Worm (Caenorhabditis elegans) whole organism, mixed stage, embryonic: Measurements from ENCODE around the gene ZK105.12.
A peak's percentile ranks its signal among the peaks of the same experiment; 100 is the strongest.

Experiments used
- M03D4.4 ChIP-seq: sonication (generic microtip); optimal IDR thresholded peaks from 2 replicates; lab custom pipeline; 2017; ENCODE audit warnings: mild to moderate bottlenecking, missing genetic modification characterization, missing compliant biosample characterization
- blmp-1 ChIP-seq: fragments of 150-350 bp; optimal IDR thresholded peaks from 2 replicates; lab custom pipeline; 2014; ENCODE audit warnings: missing biosample characterization, missing genetic modification characterization
- ceh-39 ChIP-seq: fragments of 150-350 bp; optimal IDR thresholded peaks from 2 replicates; lab custom pipeline; 2014; ENCODE audit warnings: missing biosample characterization, missing genetic modification characterization
- ceh-43 ChIP-seq: fragments of 200-800 bp; sonication (Bioruptor generic); optimal IDR thresholded peaks from 2 replicates; lab custom pipeline; 2018; ENCODE audit warnings: mild to moderate bottlenecking, missing genetic modification characterization, moderate library complexity, missing compliant biosample characterization
- ceh-83 ChIP-seq: fragments of 200-800 bp; sonication (Bioruptor generic); optimal IDR thresholded peaks from 2 replicates; lab custom pipeline; 2018; ENCODE audit warnings: mild to moderate bottlenecking, missing genetic modification characterization, missing compliant biosample characterization
- ces-1 ChIP-seq: fragments of 150-350 bp; optimal IDR thresholded peaks from 2 replicates; lab custom pipeline; 2014; ENCODE audit warnings: missing biosample characterization, missing genetic modification reagents, missing genetic modification characterization
- drap-1 ChIP-seq: fragments of 200-800 bp; sonication (Bioruptor generic); optimal IDR thresholded peaks from 3 replicates; lab custom pipeline; 2018; ENCODE audit warnings: mild to moderate bottlenecking, missing genetic modification characterization, missing compliant biosample characterization
- elt-1 ChIP-seq: sonication (generic microtip); optimal IDR thresholded peaks from 2 replicates; lab custom pipeline; 2017; ENCODE audit warnings: missing genetic modification characterization, mild to moderate bottlenecking, missing compliant biosample characterization, antibody characterized with exemption, moderate library complexity, borderline replicate concordance; ENCODE audit not compliant: insufficient read depth
- elt-3 ChIP-seq: fragments of 150-350 bp; optimal IDR thresholded peaks from 2 replicates; lab custom pipeline; 2014; ENCODE audit warnings: missing biosample characterization, missing genetic modification characterization
- flh-1 ChIP-seq: fragments of 200-800 bp; sonication (Bioruptor generic); optimal IDR thresholded peaks from 2 replicates; lab custom pipeline; 2018; ENCODE audit warnings: mild to moderate bottlenecking, missing genetic modification characterization, moderate library complexity, missing compliant biosample characterization
- ham-2 ChIP-seq: fragments of 200-800 bp; sonication (Bioruptor generic); optimal IDR thresholded peaks from 2 replicates; lab custom pipeline; 2018; ENCODE audit warnings: mild to moderate bottlenecking, missing genetic modification characterization, missing compliant biosample characterization
- hlh-1 ChIP-seq: fragments of 150-350 bp; optimal IDR thresholded peaks from 2 replicates; lab custom pipeline; 2014; ENCODE audit warnings: missing biosample characterization, missing genetic modification reagents, missing genetic modification characterization
- lin-13 ChIP-seq: fragments of 150-350 bp; optimal IDR thresholded peaks from 2 replicates; lab custom pipeline; 2014; ENCODE audit warnings: missing biosample characterization, missing genetic modification characterization
- lin-32 ChIP-seq: fragments of 200-800 bp; sonication (Bioruptor generic); optimal IDR thresholded peaks from 2 replicates; lab custom pipeline; 2018; ENCODE audit warnings: mild to moderate bottlenecking, missing genetic modification characterization, missing compliant biosample characterization
- lsy-2 ChIP-seq: fragments of 150-350 bp; optimal IDR thresholded peaks from 2 replicates; lab custom pipeline; 2014; ENCODE audit warnings: missing biosample characterization, missing genetic modification characterization
- mab-5 ChIP-seq: fragments of 150-350 bp; optimal IDR thresholded peaks from 2 replicates; lab custom pipeline; 2014; ENCODE audit warnings: missing biosample characterization, missing genetic modification characterization
- mep-1 ChIP-seq: fragments of 150-350 bp; optimal IDR thresholded peaks from 2 replicates; lab custom pipeline; 2017; ENCODE audit warnings: missing biosample characterization, missing genetic modification reagents, missing genetic modification characterization, inconsistent platforms
- mls-2 ChIP-seq: sonication (generic microtip); optimal IDR thresholded peaks from 2 replicates; lab custom pipeline; 2016; ENCODE audit warnings: mild to moderate bottlenecking, missing genetic modification characterization, moderate library complexity, missing compliant biosample characterization
- nhr-12 ChIP-seq: fragments of 150-350 bp; optimal IDR thresholded peaks from 2 replicates; lab custom pipeline; 2014; ENCODE audit warnings: missing biosample characterization, missing genetic modification characterization
- nhr-2 ChIP-seq: fragments of 150-350 bp; optimal IDR thresholded peaks from 2 replicates; lab custom pipeline; 2014; ENCODE audit warnings: missing biosample characterization, missing genetic modification characterization
- nhr-237 ChIP-seq: fragments of 150-350 bp; optimal IDR thresholded peaks from 2 replicates; lab custom pipeline; 2014; ENCODE audit warnings: missing biosample characterization, missing genetic modification characterization
- nhr-28 ChIP-seq: fragments of 150-350 bp; optimal IDR thresholded peaks from 2 replicates; lab custom pipeline; 2014; ENCODE audit warnings: missing biosample characterization, missing genetic modification characterization
- nhr-76 ChIP-seq: sonication (generic microtip); optimal IDR thresholded peaks from 2 replicates; lab custom pipeline; 2017; ENCODE audit warnings: missing biosample characterization, missing genetic modification characterization
- pha-4 ChIP-seq: fragments of 150-350 bp; optimal IDR thresholded peaks from 2 replicates; lab custom pipeline; 2018; ENCODE audit warnings: missing biosample characterization, missing genetic modification reagents, missing genetic modification characterization
- sem-2 ChIP-seq: fragments of 200-800 bp; sonication (Bioruptor generic); optimal IDR thresholded peaks from 2 replicates; lab custom pipeline; 2018; ENCODE audit warnings: mild to moderate bottlenecking, missing genetic modification characterization, missing compliant biosample characterization
- snpc-4 ChIP-seq: fragments of 150-350 bp; optimal IDR thresholded peaks from 2 replicates; lab custom pipeline; 2014; ENCODE audit warnings: missing biosample characterization, missing genetic modification characterization
- sptf-1 ChIP-seq: sonication (generic microtip); optimal IDR thresholded peaks from 2 replicates; lab custom pipeline; 2017; ENCODE audit warnings: mild to moderate bottlenecking, missing genetic modification characterization, moderate library complexity, missing compliant biosample characterization
- unc-120 ChIP-seq: sonication (generic microtip); optimal IDR thresholded peaks from 2 replicates; lab custom pipeline; 2017; ENCODE audit warnings: missing genetic modification characterization, missing compliant biosample characterization; ENCODE audit not compliant: poor library complexity, severe bottlenecking
- unc-39 ChIP-seq: fragments of 150-350 bp; optimal IDR thresholded peaks from 2 replicates; lab custom pipeline; 2014; ENCODE audit warnings: missing biosample characterization, missing genetic modification characterization
- unc-62 ChIP-seq: fragments of 150-350 bp; optimal IDR thresholded peaks from 2 replicates; lab custom pipeline; 2014; ENCODE audit warnings: missing biosample characterization, missing genetic modification reagents, missing genetic modification characterization
- zip-8 ChIP-seq: fragments of 150-350 bp; optimal IDR thresholded peaks from 2 replicates; lab custom pipeline; 2014; ENCODE audit warnings: missing biosample characterization, missing genetic modification characterization

Gene ZK105.12

ce11 chrV:7716034-7716433 is at the start of gene ZK105.12:
Gene ZK105.12 (minus strand): TSS chrV:7716134.
- TF ChIP-seq mls-2 (no peak), hlh-1 (tag; lab: Kevin White, UChicago) (no peak)

ce11 chrV:7761906-7762305 is 46.0 kb upstream of the ZK105.12 start:
- TF ChIP-seq hlh-1 (tag; lab: Kevin White, UChicago) (no peak), mep-1 (no peak), nhr-76 (tag; lab: Kevin White, UChicago) (no peak)

ce11 chrV:7760174-7760573 is 44.2 kb upstream of the ZK105.12 start, which contains the start of gene hint-3:
Gene hint-3 (plus strand): TSS chrV:7760474.
- TF ChIP-seq snpc-4 (tag; lab: Kevin White, UChicago), result no peak
- no peak for TF ChIP-seq unc-39
- no peak for TF ChIP-seq sem-2
- no peak for TF ChIP-seq elt-1
- no peak for TF ChIP-seq ceh-83 (GFP tag; lab: Kevin White, UChicago)
- no peak for TF ChIP-seq nhr-76 (tag; lab: Kevin White, UChicago)
- TF ChIP-seq ceh-39, result no peak
- TF ChIP-seq hlh-1 (tag; lab: Kevin White, UChicago), result no peak
- no peak for TF ChIP-seq nhr-2 (tag; lab: Kevin White, UChicago)
- no peak for TF ChIP-seq mls-2
- no peak for TF ChIP-seq ces-1
- no peak for TF ChIP-seq lin-32
- no peak for TF ChIP-seq mab-5 (tag; lab: Kevin White, UChicago)
- TF ChIP-seq mep-1, result no peak
- no peak for TF ChIP-seq lsy-2 (tag; lab: Kevin White, UChicago)
- no peak for TF ChIP-seq lin-13 (tag; lab: Kevin White, UChicago)

ce11 chrV:7759270-7759669 is 43.3 kb upstream of the ZK105.12 start:
- TF ChIP-seq nhr-76 (tag; lab: Kevin White, UChicago), result no peak
- TF ChIP-seq M03D4.4, result no peak
- no peak for TF ChIP-seq sptf-1 (tag; lab: Kevin White, UChicago)
- peak; percentile 66 for TF ChIP-seq ces-1
- no peak for TF ChIP-seq mab-5 (tag; lab: Kevin White, UChicago)
- peak; percentile 70 for TF ChIP-seq unc-62
- TF ChIP-seq snpc-4 (tag; lab: Kevin White, UChicago), result no peak
- TF ChIP-seq unc-120 (tag; lab: Kevin White, UChicago), result peak; percentile 27
- TF ChIP-seq drap-1 (GFP tag; lab: Kevin White, UChicago), result no peak
- no peak for TF ChIP-seq nhr-237 (tag; lab: Kevin White, UChicago)
- TF ChIP-seq ham-2 (GFP tag; lab: Kevin White, UChicago), result no peak
- no peak for TF ChIP-seq ceh-83 (GFP tag; lab: Kevin White, UChicago)
- no peak for TF ChIP-seq nhr-28 (tag; lab: Kevin White, UChicago)
- no peak for TF ChIP-seq flh-1 (GFP tag; lab: Kevin White, UChicago)
- no peak for TF ChIP-seq nhr-2 (tag; lab: Kevin White, UChicago)
- no peak for TF ChIP-seq lsy-2 (tag; lab: Kevin White, UChicago)
- TF ChIP-seq nhr-12 (tag; lab: Kevin White, UChicago), result no peak

ce11 chrV:7755991-7756390 is 40.1 kb upstream of the ZK105.12 start:
- TF ChIP-seq nhr-237 (tag; lab: Kevin White, UChicago) (no peak), hlh-1 (tag; lab: Kevin White, UChicago) (no peak), lsy-2 (tag; lab: Kevin White, UChicago) (no peak), nhr-2 (tag; lab: Kevin White, UChicago) (no peak), mab-5 (tag; lab: Kevin White, UChicago) (no peak), ham-2 (GFP tag; lab: Kevin White, UChicago) (no peak), snpc-4 (tag; lab: Kevin White, UChicago) (no peak), nhr-12 (tag; lab: Kevin White, UChicago) (no peak), pha-4 (tag; lab: Kevin White, UChicago) (no peak), sem-2 (no peak), lin-13 (tag; lab: Kevin White, UChicago) (no peak), M03D4.4 (no peak), nhr-28 (tag; lab: Kevin White, UChicago) (no peak)

ce11 chrV:7754557-7754956 is 38.6 kb upstream of the ZK105.12 start, which contains the start of gene T05B11.4:
Gene T05B11.4 (minus strand): TSS chrV:7754657.
- TF ChIP-seq zip-8 (tag; lab: Kevin White, UChicago) (no peak), nhr-76 (tag; lab: Kevin White, UChicago) (no peak), ceh-43 (GFP tag; lab: Kevin White, UChicago) (no peak), nhr-12 (tag; lab: Kevin White, UChicago) (no peak), lin-32 (no peak), elt-3 (no peak), snpc-4 (tag; lab: Kevin White, UChicago) (no peak), ham-2 (GFP tag; lab: Kevin White, UChicago) (no peak), lin-13 (tag; lab: Kevin White, UChicago) (no peak), blmp-1 (no peak), mls-2 (no peak), mab-5 (tag; lab: Kevin White, UChicago) (no peak)
